Worm (Caenorhabditis elegans): ENCODE measurements around the gene T19C9.8.

DNA sequence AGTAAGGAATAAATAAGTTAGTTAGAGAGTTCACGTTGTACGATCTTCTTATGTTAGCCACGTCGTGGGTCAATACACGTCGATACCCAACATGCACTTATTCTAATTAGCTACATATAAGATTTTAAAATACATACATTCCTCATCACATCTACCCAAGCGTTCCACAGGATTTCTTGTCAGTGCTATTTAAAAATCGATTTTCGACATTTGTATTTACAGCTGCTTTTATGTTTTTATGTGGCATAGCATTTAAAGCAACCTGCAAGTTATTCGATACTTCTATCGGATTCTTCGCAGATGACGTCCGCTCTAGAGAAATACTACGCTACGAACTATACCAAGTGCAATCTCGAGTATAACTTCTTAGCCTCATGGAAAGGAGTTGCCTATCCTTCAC, 16.6 kb downstream of the T19C9.8 start, which contains the start of gene srh-115:
- TF ChIP-seq fkh-10 (GFP tag; optimal IDR thresholded peaks at IDR 0.05) (no peak), ceh-48 (tag; optimal IDR thresholded peaks at IDR 0.05) (no peak), ama-1 (optimal IDR thresholded peaks at IDR 0.05) (no peak), unc-42 (tag; optimal IDR thresholded peaks at IDR 0.05) (no peak), ceh-22 (tag; optimal IDR thresholded peaks at IDR 0.05) (no peak), unc-55 (GFP tag; optimal IDR thresholded peaks at IDR 0.05) (no peak), pha-4 (tag; optimal IDR thresholded peaks at IDR 0.05) (no peak), sdc-2 (tag; optimal IDR thresholded peaks at IDR 0.05) (no peak), dve-1 (tag; optimal IDR thresholded peaks at IDR 0.05) (no peak), F13H6.1 (tag; optimal IDR thresholded peaks at IDR 0.05) (no peak), nhr-11 (tag; optimal IDR thresholded peaks at IDR 0.05) (no peak), elt-2 (tag; optimal IDR thresholded peaks at IDR 0.05) (no peak)

Data from whole organism, late embryonic.